Worm (Caenorhabditis elegans) whole organism, L4 larva: ENCODE data around the gene F43C1.5.
A peak's percentile ranks its signal among the peaks of the same experiment; 100 is the strongest.

Source experiments
- D1046.2 ChIP-seq: fragments of 200-800 bp; sonication (Bioruptor generic); IDR thresholded peaks from 2 replicates; pipeline ENCODE4 v1.3.6; 2022; ENCODE audit warnings: missing genetic modification characterization, missing compliant biosample characterization
- Y48G9A.11 ChIP-seq: fragments of 200-800 bp; sonication (Bioruptor generic); IDR thresholded peaks from 2 replicates; pipeline ENCODE4 v1.3.6; 2022; ENCODE audit warnings: missing genetic modification reagents, missing genetic modification characterization, missing compliant biosample characterization
- Y5F2A.4 ChIP-seq: fragments of 200-800 bp; sonication (Bioruptor generic); optimal IDR thresholded peaks from 2 replicates; lab custom pipeline; 2018; ENCODE audit warnings: mild to moderate bottlenecking, missing genetic modification characterization, missing compliant biosample characterization
- ZK337.2 ChIP-seq: fragments of 200-800 bp; sonication (Bioruptor generic); IDR thresholded peaks from 2 replicates; pipeline ENCODE4 v1.3.6; 2022; ENCODE audit warnings: missing genetic modification reagents, missing genetic modification characterization, missing compliant biosample characterization
- aha-1 ChIP-seq: fragments of 150-350 bp; peaks from one replicate; lab custom pipeline; 2014; ENCODE audit warnings: missing biosample characterization, missing genetic modification characterization
- aly-2 ChIP-seq: sonication (generic microtip); optimal IDR thresholded peaks from 2 replicates; lab custom pipeline; 2018; ENCODE audit warnings: missing biosample characterization, missing genetic modification characterization
- attf-4 ChIP-seq: sonication (generic microtip); optimal IDR thresholded peaks from 3 replicates; lab custom pipeline; 2017; ENCODE audit warnings: missing biosample characterization, missing genetic modification characterization
- ceh-20 ChIP-seq: fragments of 200-800 bp; sonication (Bioruptor generic); IDR thresholded peaks from 2 replicates; pipeline ENCODE4 v1.3.6; 2022; ENCODE audit warnings: missing genetic modification reagents, missing genetic modification characterization, missing compliant biosample characterization
- ceh-28 ChIP-seq: fragments of 150-350 bp; optimal IDR thresholded peaks from 2 replicates; lab custom pipeline; 2014; ENCODE audit warnings: missing biosample characterization, missing genetic modification reagents, missing genetic modification characterization
- ceh-44 ChIP-seq: fragments of 200-800 bp; sonication (Bioruptor generic); IDR thresholded peaks from 2 replicates; pipeline ENCODE4 v1.3.6; 2022; ENCODE audit warnings: missing genetic modification reagents, missing genetic modification characterization, missing compliant biosample characterization
- ceh-82 ChIP-seq: sonication (generic microtip); optimal IDR thresholded peaks from 2 replicates; lab custom pipeline; 2017; ENCODE audit warnings: missing biosample characterization, missing genetic modification characterization
- daf-16 ChIP-seq, 3 experiments: sonication (generic microtip); optimal IDR thresholded peaks; 2 replicates each; lab custom pipeline; 2016 to 2017; ENCODE audit warnings: missing genetic modification characterization in 3 of 3, missing genetic modification reagents in 3 of 3, mild to moderate bottlenecking in 2 of 3, missing compliant biosample characterization in 2 of 3, missing biosample characterization in 1 of 3, moderate library complexity in 1 of 3
- daf-8 ChIP-seq: fragments of 200-800 bp; sonication (Bioruptor generic); IDR thresholded peaks from 2 replicates; pipeline ENCODE4 v1.3.6; 2022; ENCODE audit warnings: missing genetic modification characterization, missing compliant biosample characterization
- dmd-8 ChIP-seq: fragments of 200-800 bp; sonication (Bioruptor generic); IDR thresholded peaks from 2 replicates; pipeline ENCODE4 v1.3.6; 2022; ENCODE audit warnings: missing genetic modification characterization, missing compliant biosample characterization
- dve-1 ChIP-seq: sonication (generic microtip); optimal IDR thresholded peaks from 2 replicates; lab custom pipeline; 2017; ENCODE audit warnings: antibody characterized with exemption, mild to moderate bottlenecking, missing genetic modification characterization, missing compliant biosample characterization; ENCODE audit not compliant: insufficient read depth
- egl-43 ChIP-seq: fragments of 200-800 bp; sonication (Bioruptor generic); IDR thresholded peaks from 2 replicates; pipeline ENCODE4 v1.3.6; 2022; ENCODE audit warnings: missing genetic modification reagents, missing genetic modification characterization, missing compliant biosample characterization
- fkh-10 ChIP-seq: fragments of 150-350 bp; optimal IDR thresholded peaks from 2 replicates; lab custom pipeline; 2014; ENCODE audit warnings: missing biosample characterization, missing genetic modification reagents, missing genetic modification characterization
- fos-1 ChIP-seq: fragments of 150-350 bp; optimal IDR thresholded peaks from 2 replicates; lab custom pipeline; 2014; ENCODE audit warnings: missing biosample characterization, missing genetic modification characterization
- hlh-11 ChIP-seq: fragments of 200-800 bp; sonication (Bioruptor generic); optimal IDR thresholded peaks from 2 replicates; lab custom pipeline; 2018; ENCODE audit warnings: mild to moderate bottlenecking, missing genetic modification characterization, missing compliant biosample characterization
- hlh-30 ChIP-seq: sonication (generic microtip); optimal IDR thresholded peaks from 2 replicates; lab custom pipeline; 2017; ENCODE audit warnings: antibody characterized with exemption, mild to moderate bottlenecking, missing genetic modification characterization, missing compliant biosample characterization; ENCODE audit not compliant: insufficient read depth
- hmg-1.1 ChIP-seq: fragments of 200-800 bp; sonication (Bioruptor generic); IDR thresholded peaks from 2 replicates; pipeline ENCODE4 v1.3.6; 2022; ENCODE audit warnings: missing genetic modification reagents, missing genetic modification characterization, missing compliant biosample characterization
- jun-1 ChIP-seq: fragments of 150-350 bp; optimal IDR thresholded peaks from 2 replicates; lab custom pipeline; 2014; ENCODE audit warnings: missing biosample characterization, missing genetic modification reagents, missing genetic modification characterization
- lin-13 ChIP-seq: fragments of 150-350 bp; optimal IDR thresholded peaks from 2 replicates; lab custom pipeline; 2014; ENCODE audit warnings: missing biosample characterization, missing genetic modification reagents, missing genetic modification characterization
- lin-29 ChIP-seq: fragments of 200-800 bp; sonication (Bioruptor generic); IDR thresholded peaks from 2 replicates; pipeline ENCODE4 v1.3.6; 2022; ENCODE audit warnings: missing genetic modification reagents, missing genetic modification characterization, missing compliant biosample characterization
- lir-3 ChIP-seq: sonication (generic microtip); optimal IDR thresholded peaks from 2 replicates; lab custom pipeline; 2016; ENCODE audit warnings: mild to moderate bottlenecking, missing genetic modification characterization, missing compliant biosample characterization
- lsy-2 ChIP-seq, 2 experiments: fragments of 150-350 bp in 1 of 2; sonication (generic microtip) in 1 of 2; optimal IDR thresholded peaks; 2 replicates each; lab custom pipeline; 2014 to 2017; ENCODE audit warnings: missing biosample characterization in 2 of 2, missing genetic modification characterization in 2 of 2
- mdt-29 ChIP-seq: fragments of 200-800 bp; sonication (Bioruptor generic); IDR thresholded peaks from 2 replicates; pipeline ENCODE4 v1.3.6; 2022; ENCODE audit warnings: missing genetic modification reagents, missing genetic modification characterization, missing compliant biosample characterization
- mxl-2 ChIP-seq: fragments of 200-800 bp; sonication (Bioruptor generic); conservative IDR thresholded peaks from 2 replicates; pipeline ENCODE4 v1.3.6; 2022; ENCODE audit warnings: missing genetic modification reagents, missing genetic modification characterization, missing compliant biosample characterization
- nhr-11 ChIP-seq: fragments of 150-350 bp; optimal IDR thresholded peaks from 2 replicates; lab custom pipeline; 2014; ENCODE audit warnings: missing biosample characterization, missing genetic modification characterization
- nhr-237 ChIP-seq: sonication (generic microtip); optimal IDR thresholded peaks from 2 replicates; lab custom pipeline; 2017; ENCODE audit warnings: missing biosample characterization, missing genetic modification characterization
- nhr-25 ChIP-seq: sonication (generic microtip); optimal IDR thresholded peaks from 2 replicates; lab custom pipeline; 2017; ENCODE audit warnings: missing genetic modification characterization, mild to moderate bottlenecking, missing compliant biosample characterization, antibody characterized with exemption, moderate library complexity, borderline replicate concordance; ENCODE audit not compliant: insufficient read depth
- nhr-48 ChIP-seq: sonication (generic microtip); optimal IDR thresholded peaks from 2 replicates; lab custom pipeline; 2016; ENCODE audit warnings: mild to moderate bottlenecking, missing genetic modification characterization, missing compliant biosample characterization
- nhr-6 ChIP-seq: fragments of 150-350 bp; optimal IDR thresholded peaks from 2 replicates; lab custom pipeline; 2014; ENCODE audit warnings: missing biosample characterization, missing genetic modification characterization
- nhr-76 ChIP-seq: fragments of 150-350 bp; optimal IDR thresholded peaks from 2 replicates; lab custom pipeline; 2014; ENCODE audit warnings: missing biosample characterization, missing genetic modification characterization
- pha-4 ChIP-seq, 2 experiments: fragments of 150-350 bp in 1 of 2; fragments of 200-800 bp in 1 of 2; sonication (Bioruptor generic) in 1 of 2; IDR thresholded peaks in 1 of 2; optimal IDR thresholded peaks in 1 of 2; 2 replicates each; pipeline versions ENCODE4 v1.3.6 to Lab custom; 2014 to 2022; ENCODE audit warnings: missing genetic modification characterization in 2 of 2, missing genetic modification reagents in 2 of 2, missing biosample characterization in 1 of 2, missing compliant biosample characterization in 1 of 2
- saeg-2 ChIP-seq: fragments of 200-800 bp; sonication (Bioruptor generic); IDR thresholded peaks from 2 replicates; pipeline ENCODE4 v1.3.6; 2022; ENCODE audit warnings: missing genetic modification reagents, missing genetic modification characterization, missing compliant biosample characterization
- set-16 ChIP-seq: fragments of 200-800 bp; sonication (Bioruptor generic); IDR thresholded peaks from 2 replicates; pipeline ENCODE4 v1.3.6; 2022; ENCODE audit warnings: missing genetic modification reagents, missing genetic modification characterization, missing compliant biosample characterization
- tag-97 ChIP-seq: fragments of 200-800 bp; sonication (Bioruptor generic); IDR thresholded peaks from 2 replicates; pipeline ENCODE4 v1.3.6; 2022; ENCODE audit warnings: missing genetic modification characterization, missing compliant biosample characterization
- tra-1 ChIP-seq: fragments of 200-800 bp; sonication (Bioruptor generic); IDR thresholded peaks from 2 replicates; pipeline ENCODE4 v1.3.6; 2022; ENCODE audit warnings: missing genetic modification reagents, missing genetic modification characterization, missing compliant biosample characterization
- unc-130 ChIP-seq: sonication (generic microtip); optimal IDR thresholded peaks from 2 replicates; lab custom pipeline; 2016; ENCODE audit warnings: missing genetic modification reagents, missing genetic modification characterization, missing compliant biosample characterization
- vab-7 ChIP-seq: fragments of 200-800 bp; sonication (Bioruptor generic); IDR thresholded peaks from 2 replicates; pipeline ENCODE4 v1.3.6; 2022; ENCODE audit warnings: missing genetic modification reagents, missing genetic modification characterization, missing compliant biosample characterization
- zfp-3 ChIP-seq: fragments of 200-800 bp; sonication (Bioruptor generic); conservative IDR thresholded peaks from 2 replicates; pipeline ENCODE4 v1.3.6; 2022; ENCODE audit warnings: missing genetic modification reagents, missing genetic modification characterization, missing compliant biosample characterization
- zip-2 ChIP-seq: fragments of 150-350 bp; optimal IDR thresholded peaks from 2 replicates; lab custom pipeline; 2014; ENCODE audit warnings: missing biosample characterization, missing genetic modification characterization
- ztf-11 ChIP-seq: fragments of 150-350 bp; optimal IDR thresholded peaks from 2 replicates; lab custom pipeline; 2014; ENCODE audit warnings: missing biosample characterization, missing genetic modification characterization
- ztf-7 ChIP-seq: fragments of 150-350 bp; optimal IDR thresholded peaks from 2 replicates; lab custom pipeline; 2014; ENCODE audit warnings: missing biosample characterization, missing genetic modification characterization

Gene F43C1.5

ce11 chrIII:4193659-4194103 is 35.3 kb upstream of the F43C1.5 start, which contains the start of gene xbp-1 (continued):
- TF ChIP-seq nhr-25 (tag; lab: Kevin White, UChicago) (peak; percentile 78), D1046.2 (GFP tag; lab: Robert Waterston, UW) (no peak), hmg-1.1 (GFP tag; lab: Robert Waterston, UW) (peak; percentile 75), jun-1 (peak; percentile 93), ceh-28 (no peak), ceh-20 (GFP tag; lab: Robert Waterston, UW) (peak; percentile 77), saeg-2 (no peak; the same call in 1 of the 2 replicates), aha-1 (peak; percentile 99), zip-2 (tag; lab: Kevin White, UChicago) (peak; percentile 78), nhr-237 (tag; lab: Kevin White, UChicago) (no peak), Y48G9A.11 (GFP tag; lab: Robert Waterston, UW) (no peak), mdt-29 (GFP tag; lab: Robert Waterston, UW) (peak; percentile 49; the same call in 1 of the 2 replicates), lsy-2 (tag; optimal IDR thresholded peaks at IDR 0.05; lab: Kevin White, UChicago) (peak; percentile 82 to 94), fos-1 (no peak), nhr-76 (tag; lab: Kevin White, UChicago) (no peak), daf-16 (GFP tag; optimal IDR thresholded peaks at IDR 0.05; lab: Kevin White, UChicago) (peak; percentile 15 to 92), daf-16 (tag; optimal IDR thresholded peaks at IDR 0.05; lab: Kevin White, UChicago) (peak; percentile 99), nhr-6 (tag; lab: Kevin White, UChicago) (peak; percentile 89)

- TF ChIP-seq ztf-7 (tag; lab: Kevin White, UChicago) (no peak), egl-43 (GFP tag; lab: Robert Waterston, UW) (peak; percentile 60), pha-4 (GFP tag; IDR thresholded peaks at IDR 0.05; lab: Robert Waterston, UW) (0 out of 2 replicates have a peak, but pooled peaks have one; percentile 14), pha-4 (tag; optimal IDR thresholded peaks at IDR 0.05; lab: Kevin White, UChicago) (no peak), tag-97 (GFP tag; lab: Robert Waterston, UW) (no peak), set-16 (GFP tag; lab: Robert Waterston, UW) (peak; percentile 25; the same call in 1 of the 2 replicates), dmd-8 (GFP tag; lab: Robert Waterston, UW) (no peak), ZK337.2 (0 out of 2 replicates have a peak, but pooled peaks have one; percentile 35), ceh-82 (tag; lab: Kevin White, UChicago) (no peak), aha-1 (peak; percentile 97), hlh-30 (no peak)
Observed at ce11 chrIII:4194349-4195110, 34.4 kb upstream of the F43C1.5 start.

- TF ChIP-seq unc-130 (GFP tag; lab: Kevin White, UChicago) (peak; percentile 24), Y5F2A.4 (GFP tag; lab: Kevin White, UChicago) (peak; percentile 54), dve-1 (tag; lab: Kevin White, UChicago) (peak; percentile 88), nhr-11 (tag; lab: Kevin White, UChicago) (no peak), tag-97 (GFP tag; lab: Robert Waterston, UW) (no peak), mxl-2 (GFP tag; lab: Robert Waterston, UW) (no peak), tra-1 (GFP tag; lab: Robert Waterston, UW) (0 out of 2 replicates have a peak, but pooled peaks have one; percentile 36), hlh-11 (tag; lab: Kevin White, UChicago) (peak; percentile 48), egl-43 (GFP tag; lab: Robert Waterston, UW) (no peak), fkh-10 (GFP tag; lab: Kevin White, UChicago) (no peak), vab-7 (GFP tag; lab: Robert Waterston, UW) (no peak), aly-2 (no peak), nhr-76 (tag; lab: Kevin White, UChicago) (peak; percentile 16), lin-13 (peak; percentile 26), ztf-11 (tag; lab: Kevin White, UChicago) (no peak), nhr-48 (tag; lab: Kevin White, UChicago) (peak; percentile 23), daf-8 (GFP tag; lab: Robert Waterston, UW) (no peak), lir-3 (no peak), zfp-3 (peak; percentile 95), attf-4 (tag; lab: Kevin White, UChicago) (peak; percentile 69), lin-29 (GFP tag; lab: Robert Waterston, UW) (no peak), ceh-44 (no peak)
Observed at ce11 chrIII:4195306-4196008, 33.5 kb upstream of the F43C1.5 start.
